Fruit fly (Drosophila melanogaster) ovary, adult (tissue): ENCODE results near the gene tau.

ENCODE experiments used
- CG17801 ChIP-seq: fragments of 200-800 bp; optimal IDR thresholded peaks from 2 replicates; lab custom pipeline; 2019; ENCODE audit warnings: missing biosample characterization, mild to moderate bottlenecking, missing genetic modification characterization, moderate library complexity; ENCODE audit not compliant: partially characterized antibody

tau gene

DNA sequence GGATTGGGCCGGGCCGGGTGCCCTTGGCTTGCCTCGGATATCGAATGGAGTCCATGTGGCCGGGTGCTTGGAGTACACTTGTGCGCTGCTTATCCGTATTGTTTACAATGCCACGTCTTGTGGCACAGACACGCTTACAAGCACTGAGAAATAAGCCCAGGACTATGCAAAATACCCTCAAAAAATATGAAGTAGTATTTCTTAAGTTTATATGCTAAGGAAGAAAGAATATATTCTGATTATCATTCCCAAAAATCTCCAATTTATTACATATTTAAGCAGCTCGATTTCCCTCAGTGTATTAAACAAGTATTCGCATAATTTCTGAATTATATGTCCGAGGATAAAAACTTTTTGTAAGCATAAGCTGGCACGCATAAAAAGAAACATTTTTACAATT lies 34.9 kb downstream of the tau start:
- TF ChIP-seq CG17801 (GFP tag; lab: Kevin White, UChicago), result no peak

DNA sequence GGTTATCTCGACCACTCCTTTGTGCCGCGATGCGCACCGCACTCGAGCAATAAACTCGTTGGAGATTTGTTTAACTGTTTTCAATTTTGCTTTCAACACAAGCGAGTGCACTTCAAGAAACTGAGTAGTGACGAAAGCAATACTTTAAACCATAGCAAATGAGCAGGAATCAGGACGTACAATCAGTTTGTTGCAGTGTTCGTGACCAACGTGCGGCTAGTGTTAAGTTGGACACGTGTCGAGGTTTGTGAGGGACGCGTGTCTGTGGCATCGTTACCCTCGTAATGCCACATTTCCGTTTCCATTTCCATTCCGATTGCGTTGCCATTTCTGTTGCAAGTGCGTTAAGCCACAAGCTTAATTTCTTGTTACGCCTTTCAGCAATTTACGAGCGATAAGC lies 40.3 kb downstream of the tau start:
- no peak for TF ChIP-seq CG17801 (GFP tag; lab: Kevin White, UChicago)

DNA sequence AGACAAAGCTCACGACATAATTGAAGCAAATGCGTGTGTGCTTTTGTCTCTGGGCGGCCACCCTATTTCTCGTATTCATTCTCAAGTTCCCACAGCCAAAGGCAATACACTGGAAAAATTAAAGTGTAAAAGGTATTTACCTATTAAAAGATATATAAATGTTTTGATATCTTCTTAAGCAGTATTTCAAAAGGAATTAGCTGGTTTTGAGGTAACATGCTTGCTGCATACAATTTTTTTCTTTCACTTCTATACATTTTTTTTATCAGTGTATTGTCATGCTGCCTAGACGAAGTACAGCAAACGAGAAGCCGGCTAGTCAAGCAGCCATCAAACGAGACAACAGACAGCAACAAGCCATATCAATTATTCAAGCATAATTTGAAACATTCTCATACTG lies 43.0 kb downstream of the tau start:
- TF ChIP-seq CG17801 (GFP tag; lab: Kevin White, UChicago), result no peak

DNA sequence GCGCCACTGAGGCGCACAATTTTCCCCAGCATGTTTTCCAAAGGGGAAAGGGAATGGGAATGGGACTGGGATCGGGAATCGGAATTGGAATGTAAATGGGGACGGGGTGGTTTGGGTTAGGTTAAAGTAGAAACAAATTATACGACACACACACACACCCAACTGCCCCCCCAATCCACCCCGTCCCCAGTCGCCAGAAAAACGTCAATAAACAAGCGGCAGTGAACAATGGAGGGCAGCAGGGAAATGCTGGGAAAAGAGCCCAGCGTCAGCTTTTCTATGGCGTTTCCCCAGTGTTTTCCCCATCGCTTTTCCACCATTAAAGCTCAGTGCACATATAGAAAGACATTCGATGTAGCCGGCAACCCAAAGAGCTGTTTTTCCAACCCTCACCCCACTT lies 46.2 kb downstream of the tau start:
- TF ChIP-seq CG17801 (GFP tag; lab: Kevin White, UChicago), result no peak

DNA sequence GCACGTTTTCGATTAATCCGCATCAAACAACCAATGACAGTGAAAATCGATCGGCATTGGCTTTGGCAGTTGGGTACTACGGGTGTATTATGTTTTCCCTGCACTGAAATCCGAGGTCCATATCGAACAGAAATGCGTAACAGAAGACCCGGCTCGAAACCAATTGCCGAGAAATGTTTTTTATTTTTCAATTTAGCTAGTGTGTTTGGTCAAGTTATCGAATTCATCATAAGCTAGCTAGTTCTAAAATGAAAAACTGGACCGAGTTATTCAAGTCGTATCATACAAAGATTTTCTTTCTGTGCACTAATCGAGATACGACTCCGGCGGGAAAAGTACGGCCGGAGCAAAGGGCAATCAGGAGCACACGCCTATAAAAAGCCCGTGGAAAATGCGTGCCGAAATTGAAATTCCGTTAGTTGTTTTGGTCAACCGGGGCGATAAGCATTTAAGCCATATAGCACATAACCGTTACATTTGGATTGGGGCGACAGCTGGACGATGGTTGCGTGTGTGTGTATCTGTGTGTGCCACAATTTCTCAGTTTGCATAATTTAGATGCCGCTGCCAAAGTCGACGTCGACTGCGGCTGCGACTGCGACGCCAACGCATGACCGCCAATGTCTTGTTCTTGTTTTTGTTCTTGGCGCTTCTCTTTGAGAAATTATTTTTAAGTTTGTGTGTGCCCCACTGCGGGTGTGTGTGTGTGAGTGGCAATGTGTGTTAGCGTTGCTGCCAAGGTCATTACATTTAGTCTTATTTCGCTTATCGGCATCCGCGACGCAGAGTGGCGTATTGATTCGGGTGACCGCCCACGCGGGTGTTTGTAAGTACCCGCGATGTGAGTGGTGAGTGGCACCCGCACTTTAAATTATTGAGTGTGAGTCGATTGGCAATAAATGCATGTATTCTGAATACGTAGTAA lies 47.4 kb downstream of the tau start:
- no peak for TF ChIP-seq CG17801 (GFP tag; lab: Kevin White, UChicago)

DNA sequence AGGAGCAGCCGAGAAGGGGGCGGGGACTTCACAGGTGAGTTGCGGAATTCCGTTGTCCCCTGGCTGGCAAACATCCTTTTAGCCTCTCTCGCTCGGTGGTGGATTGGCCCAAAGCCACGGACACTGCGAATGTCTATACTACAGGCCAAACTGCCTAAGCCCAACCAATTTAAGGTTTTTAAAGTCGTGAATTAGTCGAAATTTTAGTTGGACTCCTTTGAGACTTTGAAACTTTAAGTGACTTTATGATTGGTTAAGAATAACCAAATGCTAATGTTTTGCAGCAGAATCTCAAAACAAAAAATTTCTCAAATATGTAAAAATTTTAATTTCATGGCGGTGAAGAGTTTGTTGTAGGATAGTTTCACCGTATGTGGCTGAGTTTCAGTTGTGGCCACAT lies 48.3 kb downstream of the tau start:
- no peak for TF ChIP-seq CG17801 (GFP tag; lab: Kevin White, UChicago)

DNA sequence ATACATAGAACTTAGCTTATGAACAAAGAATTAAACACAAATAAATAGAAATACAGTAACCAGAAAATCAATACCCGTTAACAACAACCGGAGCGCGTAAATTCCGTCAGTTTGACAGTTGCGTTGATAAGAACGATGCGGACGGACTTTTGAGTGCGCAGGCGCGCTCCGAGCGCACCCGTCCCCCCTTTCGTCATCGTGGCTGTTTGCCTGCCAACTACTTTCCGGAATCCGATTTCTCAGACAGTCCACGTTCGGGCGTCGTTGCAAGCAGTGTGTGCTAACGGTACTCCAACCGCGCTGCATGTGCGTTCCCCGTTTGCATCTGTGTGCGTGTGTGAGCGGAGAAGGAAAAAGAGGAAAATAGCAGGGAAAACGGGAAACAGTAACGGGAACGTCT lies 48.8 kb downstream of the tau start:
- TF ChIP-seq CG17801 (GFP tag; lab: Kevin White, UChicago), result no peak

DNA sequence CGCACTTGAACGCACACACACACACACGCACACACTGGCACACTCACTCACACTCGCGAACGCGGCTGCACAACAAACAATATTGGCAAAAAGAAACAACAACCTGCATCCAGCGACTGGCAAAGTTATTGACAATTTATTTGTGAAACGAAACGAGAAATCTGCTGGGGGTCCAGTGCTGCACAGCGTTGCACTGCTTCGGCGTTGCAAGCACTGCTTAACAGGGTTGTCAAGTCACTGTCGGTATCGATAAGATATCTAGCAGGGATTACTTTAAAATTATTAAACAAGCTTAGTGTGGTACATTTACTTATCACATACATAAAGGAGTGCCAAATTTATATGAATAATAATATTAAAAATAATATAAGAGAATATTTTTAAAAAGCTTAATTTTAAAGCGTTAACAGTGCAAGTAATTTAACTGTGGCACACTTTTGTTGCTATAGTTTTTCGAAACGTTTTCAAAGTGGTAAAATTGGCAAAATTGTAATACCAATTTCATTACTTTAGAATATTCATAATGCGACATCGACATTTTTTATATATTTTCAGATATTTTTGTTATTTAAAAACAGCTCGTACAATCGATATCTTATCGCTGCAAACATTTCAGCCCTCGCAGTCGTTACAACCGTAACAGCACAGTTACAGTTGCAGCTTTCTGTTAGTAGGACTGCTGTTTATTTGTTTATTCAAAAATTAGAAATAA lies 49.4 kb downstream of the tau start, which contains the start of the genes dsd and Tusp:
Gene dsd (minus strand): TSS at position 179 of the 712 bp plus-strand sequence.
Gene Tusp (plus strand): TSS at position 662 of the 712 bp plus-strand sequence.
- TF ChIP-seq CG17801 (GFP tag; lab: Kevin White, UChicago), result peak; percentile 11

DNA sequence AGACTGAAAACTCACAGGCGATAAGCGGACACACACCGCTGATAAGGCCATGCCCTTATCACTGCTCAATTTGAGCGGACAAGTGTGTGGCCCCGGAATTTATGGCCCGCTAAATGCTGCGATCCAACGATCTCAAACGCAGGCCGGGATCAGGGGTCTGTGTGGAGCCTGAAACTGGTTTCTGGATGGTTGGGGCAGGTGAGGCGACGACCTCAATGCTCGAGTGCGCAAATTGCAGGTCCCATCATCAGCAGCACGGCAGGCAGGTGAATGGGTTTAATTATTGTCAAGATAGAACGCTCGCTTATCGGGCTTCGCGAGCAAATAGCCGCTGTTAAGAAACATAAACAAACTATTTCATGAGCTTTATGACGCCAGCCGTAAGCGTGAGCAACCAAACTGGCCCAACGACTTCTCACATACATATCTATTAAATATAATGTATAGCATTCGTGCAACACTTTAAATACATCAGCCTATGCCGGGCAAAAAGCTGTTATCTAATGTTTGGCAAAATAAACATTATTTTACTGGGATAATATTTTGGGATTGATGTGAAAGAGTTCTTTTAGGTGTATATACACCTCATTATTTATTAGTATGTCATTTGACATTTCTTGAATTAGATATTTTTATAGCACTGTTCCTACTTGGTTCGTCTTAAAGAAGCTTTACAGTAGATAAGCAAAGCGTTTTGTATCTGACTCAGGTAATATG lies 51.1 kb downstream of the tau start:
- TF ChIP-seq CG17801 (GFP tag; lab: Kevin White, UChicago), result peak; percentile 5

DNA sequence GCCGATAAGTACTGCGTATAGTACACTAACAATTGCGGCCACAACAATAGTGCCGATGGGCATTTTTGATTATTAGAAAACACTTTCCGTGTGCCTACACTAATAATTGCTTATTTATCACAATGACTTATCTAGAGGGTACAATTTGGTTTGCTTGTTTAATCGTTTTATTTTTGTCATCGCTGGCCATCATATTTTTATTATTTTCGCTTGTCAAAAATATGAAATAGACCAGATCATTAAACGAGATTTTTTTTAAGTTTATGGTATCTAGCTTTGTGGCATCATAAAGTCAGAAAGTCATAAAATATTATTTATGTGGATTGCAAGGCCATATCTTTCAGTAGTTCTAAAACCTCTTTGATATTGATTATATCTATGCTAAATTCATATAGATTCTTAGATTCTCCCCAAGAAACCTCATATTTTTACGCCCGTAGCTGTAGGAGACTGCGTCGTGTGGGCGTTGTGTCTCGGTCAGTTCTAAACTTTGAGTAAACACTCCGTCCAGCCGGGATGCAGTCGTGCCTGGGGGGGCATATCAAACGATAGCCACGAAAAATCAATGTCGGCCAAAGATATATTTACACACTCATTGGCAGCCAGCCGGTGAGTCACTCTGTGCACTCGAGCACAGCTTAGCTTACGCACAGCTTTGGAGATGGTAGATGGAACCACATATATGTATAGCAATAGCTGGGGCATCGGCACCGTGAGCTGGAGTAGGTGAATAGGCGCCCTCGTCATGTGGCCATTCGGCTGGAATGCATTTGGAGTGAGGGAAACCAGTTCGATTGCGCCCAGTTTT lies 52.0 kb downstream of the tau start:
- TF ChIP-seq CG17801 (GFP tag; lab: Kevin White, UChicago), result no peak

DNA sequence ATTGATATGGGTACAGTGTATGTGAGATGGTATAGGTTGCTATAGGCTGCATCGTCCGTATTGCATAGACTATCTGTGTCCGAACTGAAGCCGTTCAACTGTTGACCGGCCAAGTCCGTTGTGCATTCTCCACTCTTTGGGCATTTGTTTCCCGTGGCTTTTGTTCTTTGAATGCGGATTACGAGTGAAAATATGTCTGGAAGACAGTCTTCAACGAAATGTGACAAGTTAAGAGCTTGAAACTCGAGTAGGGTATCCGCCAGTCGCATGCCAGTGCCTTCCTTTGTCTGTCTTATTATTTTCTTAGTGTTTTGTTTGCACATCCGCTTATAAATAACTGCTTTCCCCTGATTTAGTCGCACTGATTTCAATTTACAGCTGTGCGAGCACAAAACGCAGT lies 53.1 kb downstream of the tau start:
- TF ChIP-seq CG17801 (GFP tag; lab: Kevin White, UChicago), result no peak

DNA sequence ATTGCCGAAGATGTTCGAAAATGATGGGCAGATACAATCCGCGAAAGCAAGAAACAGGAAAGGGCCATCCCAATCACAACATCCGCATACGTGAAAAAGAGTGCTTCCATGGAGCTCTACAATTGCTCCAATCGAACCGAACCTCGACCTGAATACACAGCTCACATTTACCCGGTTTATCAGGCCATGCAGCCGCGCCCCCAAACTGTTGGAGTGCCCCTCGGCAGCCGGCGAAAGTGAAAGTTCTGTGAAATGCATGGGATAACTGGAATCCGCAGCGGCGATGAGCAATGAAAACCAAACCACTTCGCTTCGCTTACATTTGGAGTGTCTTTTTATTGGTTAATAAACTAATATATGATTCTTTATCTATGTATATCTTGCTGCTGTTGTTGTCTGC lies 59.5 kb downstream of the tau start:
- TF ChIP-seq CG17801 (GFP tag; lab: Kevin White, UChicago), result no peak

DNA sequence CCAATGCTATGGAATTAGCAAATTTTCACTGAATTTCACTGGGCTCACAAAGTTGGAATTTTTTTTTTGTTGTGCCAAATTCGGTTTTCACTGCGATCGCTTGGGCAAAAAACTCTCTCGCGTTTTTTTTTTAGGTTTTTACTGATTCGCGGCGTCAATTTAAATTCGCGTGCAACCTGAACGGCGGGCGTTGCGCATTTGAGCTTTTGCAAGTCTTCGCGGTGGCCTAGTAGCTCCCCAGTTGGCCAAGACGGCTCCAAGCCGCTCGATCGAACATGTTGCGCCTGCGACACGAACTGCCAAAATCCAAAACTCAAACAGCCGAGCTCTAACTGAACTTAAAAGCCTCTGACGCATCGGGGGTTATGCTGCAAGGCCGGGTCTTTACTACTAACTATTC lies 60.8 kb downstream of the tau start, which contains the start of gene CG5639:
Gene CG5639 (minus strand): TSS at position 152 of the 400 bp plus-strand sequence.
- TF ChIP-seq CG17801 (GFP tag; lab: Kevin White, UChicago), result no peak

DNA sequence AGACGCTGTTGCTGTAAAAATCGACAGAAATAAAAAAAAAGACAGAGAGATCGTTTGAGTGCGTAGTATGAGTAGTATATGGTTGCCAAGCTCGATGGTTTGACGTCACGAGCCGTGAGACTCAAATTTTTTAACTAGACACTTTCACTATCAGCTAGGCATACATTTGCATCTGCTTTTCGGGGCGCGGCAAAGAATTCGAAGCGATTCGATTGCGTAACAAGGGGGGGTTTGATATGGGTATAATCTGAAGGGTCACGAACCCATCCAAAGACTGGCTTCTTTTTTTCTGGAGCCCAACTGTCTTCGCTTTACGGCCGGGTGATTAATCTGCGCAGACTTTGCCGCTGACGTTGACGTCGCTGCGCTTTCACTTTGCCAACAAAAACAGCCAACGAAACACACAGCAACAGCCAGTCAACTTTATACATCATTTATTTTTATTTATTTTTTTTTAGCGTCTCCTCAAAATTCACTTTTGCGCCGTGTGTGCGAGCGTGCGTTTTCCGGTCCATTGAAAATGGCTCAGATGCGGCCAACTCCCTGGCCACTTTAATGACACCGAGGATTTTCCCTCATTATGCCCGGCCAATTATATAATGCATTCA lies 63.1 kb downstream of the tau start:
- TF ChIP-seq CG17801 (GFP tag; lab: Kevin White, UChicago), result no peak
